Worm (Caenorhabditis elegans) whole organism, late embryonic: ENCODE data around the gene ncx-2.

Experiments used
- C38D4.7 ChIP-seq: fragments of 200-800 bp; sonication (Bioruptor generic); optimal IDR thresholded peaks from 2 replicates; lab custom pipeline; 2018; ENCODE audit warnings: mild to moderate bottlenecking, missing genetic modification characterization, moderate library complexity, missing compliant biosample characterization
- F13H6.1 ChIP-seq: sonication (generic microtip); optimal IDR thresholded peaks from 2 replicates; lab custom pipeline; 2016; ENCODE audit warnings: missing genetic modification characterization, missing compliant biosample characterization
- K02D7.2 ChIP-seq: sonication (generic microtip); optimal IDR thresholded peaks from 2 replicates; lab custom pipeline; 2017; ENCODE audit warnings: mild to moderate bottlenecking, missing genetic modification characterization, missing compliant biosample characterization
- K09A11.1 ChIP-seq: sonication (generic microtip); optimal IDR thresholded peaks from 2 replicates; lab custom pipeline; 2017; ENCODE audit warnings: antibody characterized with exemption, mild to moderate bottlenecking, missing genetic modification characterization, missing compliant biosample characterization; ENCODE audit not compliant: insufficient read depth
- T23F11.4 ChIP-seq: fragments of 200-800 bp; sonication (Bioruptor generic); optimal IDR thresholded peaks from 2 replicates; lab custom pipeline; 2018; ENCODE audit warnings: mild to moderate bottlenecking, missing genetic modification characterization, missing compliant biosample characterization
- Y22D7AL.16 ChIP-seq: sonication (generic microtip); optimal IDR thresholded peaks from 2 replicates; lab custom pipeline; 2016; ENCODE audit warnings: missing genetic modification characterization, missing compliant biosample characterization
- ama-1 ChIP-seq: fragments of 150-350 bp; optimal IDR thresholded peaks from 2 replicates; lab custom pipeline; 2014
- ceh-14 ChIP-seq: sonication (generic microtip); optimal IDR thresholded peaks from 2 replicates; lab custom pipeline; 2016; ENCODE audit warnings: missing genotype, missing genetic modification characterization, missing compliant biosample characterization
- ceh-24 ChIP-seq: sonication (generic microtip); optimal IDR thresholded peaks from 2 replicates; lab custom pipeline; 2016; ENCODE audit warnings: mild to moderate bottlenecking, missing genetic modification characterization, missing compliant biosample characterization
- ceh-30 ChIP-seq: fragments of 150-350 bp; optimal IDR thresholded peaks from 2 replicates; lab custom pipeline; 2014; ENCODE audit warnings: missing biosample characterization, missing genetic modification characterization
- ceh-34 ChIP-seq: sonication (generic microtip); optimal IDR thresholded peaks from 2 replicates; lab custom pipeline; 2016; ENCODE audit warnings: mild to moderate bottlenecking, missing genetic modification characterization, missing compliant biosample characterization
- ceh-6 ChIP-seq: fragments of 200-800 bp; sonication (Bioruptor generic); optimal IDR thresholded peaks from 2 replicates; lab custom pipeline; 2018; ENCODE audit warnings: mild to moderate bottlenecking, missing genetic modification characterization, missing compliant biosample characterization
- che-1 ChIP-seq: sonication (generic microtip); optimal IDR thresholded peaks from 2 replicates; lab custom pipeline; 2016; ENCODE audit warnings: mild to moderate bottlenecking, missing genetic modification characterization, missing compliant biosample characterization
- dve-1 ChIP-seq: sonication (generic microtip); optimal IDR thresholded peaks from 2 replicates; lab custom pipeline; 2017; ENCODE audit warnings: antibody characterized with exemption, mild to moderate bottlenecking, missing genetic modification characterization, missing compliant biosample characterization
- elt-2 ChIP-seq: sonication (generic microtip); optimal IDR thresholded peaks from 2 replicates; lab custom pipeline; 2016; ENCODE audit warnings: missing genetic modification reagents, missing genetic modification characterization, missing compliant biosample characterization
- ets-4 ChIP-seq: sonication (generic microtip); optimal IDR thresholded peaks from 2 replicates; lab custom pipeline; 2016; ENCODE audit warnings: missing genetic modification characterization, missing compliant biosample characterization
- fkh-10 ChIP-seq: fragments of 150-350 bp; optimal IDR thresholded peaks from 2 replicates; lab custom pipeline; 2014; ENCODE audit warnings: missing biosample characterization, missing genetic modification reagents, missing genetic modification characterization
- fkh-6 ChIP-seq: sonication (generic microtip); optimal IDR thresholded peaks from 2 replicates; lab custom pipeline; 2016; ENCODE audit warnings: missing genetic modification characterization, missing compliant biosample characterization
- gmeb-2 ChIP-seq: sonication (generic microtip); optimal IDR thresholded peaks from 2 replicates; lab custom pipeline; 2016; ENCODE audit warnings: missing genetic modification characterization, inconsistent platforms, missing compliant biosample characterization
- hlh-15 ChIP-seq: sonication (generic microtip); optimal IDR thresholded peaks from 2 replicates; lab custom pipeline; 2016; ENCODE audit warnings: missing genetic modification characterization, missing compliant biosample characterization
- hlh-30 ChIP-seq: sonication (generic microtip); optimal IDR thresholded peaks from 2 replicates; lab custom pipeline; 2017; ENCODE audit warnings: antibody characterized with exemption, missing genetic modification characterization, missing compliant biosample characterization; ENCODE audit not compliant: insufficient read depth
- hlh-6 ChIP-seq: sonication (generic microtip); optimal IDR thresholded peaks from 2 replicates; lab custom pipeline; 2016; ENCODE audit warnings: missing genotype, missing genetic modification characterization, missing compliant biosample characterization
- hlh-8 ChIP-seq: sonication (generic microtip); optimal IDR thresholded peaks from 2 replicates; lab custom pipeline; 2016; ENCODE audit warnings: missing genotype, missing genetic modification characterization, missing compliant biosample characterization
- nhr-232 ChIP-seq: sonication (generic microtip); optimal IDR thresholded peaks from 2 replicates; lab custom pipeline; 2016; ENCODE audit warnings: missing genetic modification characterization, missing compliant biosample characterization
- odd-2 ChIP-seq: sonication (generic microtip); optimal IDR thresholded peaks from 2 replicates; lab custom pipeline; 2017; ENCODE audit warnings: antibody characterized with exemption, mild to moderate bottlenecking, missing genetic modification characterization, missing compliant biosample characterization
- pag-3 ChIP-seq: sonication (generic microtip); optimal IDR thresholded peaks from 2 replicates; lab custom pipeline; 2016; ENCODE audit warnings: missing compliant biosample characterization, missing genetic modification characterization, borderline replicate concordance
- pat-9 ChIP-seq: fragments of 200-800 bp; sonication (Bioruptor generic); optimal IDR thresholded peaks from 2 replicates; lab custom pipeline; 2018; ENCODE audit warnings: mild to moderate bottlenecking, missing genetic modification characterization, moderate library complexity, missing compliant biosample characterization
- pax-1 ChIP-seq: fragments of 150-350 bp; optimal IDR thresholded peaks from 2 replicates; lab custom pipeline; 2014; ENCODE audit warnings: missing biosample characterization, missing genetic modification characterization
- pha-4 ChIP-seq: fragments of 150-350 bp; optimal IDR thresholded peaks from 2 replicates; lab custom pipeline; 2018; ENCODE audit warnings: missing biosample characterization, missing genetic modification reagents, missing genetic modification characterization
- pqm-1 ChIP-seq: sonication (generic microtip); optimal IDR thresholded peaks from 2 replicates; lab custom pipeline; 2016; ENCODE audit warnings: missing genetic modification characterization, missing compliant biosample characterization
- pros-1 ChIP-seq: fragments of 150-350 bp; optimal IDR thresholded peaks from 2 replicates; lab custom pipeline; 2014; ENCODE audit warnings: missing biosample characterization, missing genetic modification reagents, missing genetic modification characterization
- rnt-1 ChIP-seq: sonication (generic microtip); optimal IDR thresholded peaks from 2 replicates; lab custom pipeline; 2016; ENCODE audit warnings: missing genetic modification characterization, missing compliant biosample characterization
- sdc-2 ChIP-seq: sonication (generic microtip); optimal IDR thresholded peaks from 2 replicates; lab custom pipeline; 2016; ENCODE audit warnings: missing genotype, missing genetic modification characterization, missing compliant biosample characterization
- sox-2 ChIP-seq: fragments of 200-800 bp; sonication (Bioruptor generic); IDR thresholded peaks from 2 replicates; pipeline ENCODE4 v1.3.6; 2022; ENCODE audit warnings: missing genetic modification reagents, missing genetic modification characterization, missing compliant biosample characterization
- tbx-7 ChIP-seq: sonication (generic microtip); optimal IDR thresholded peaks from 2 replicates; lab custom pipeline; 2016; ENCODE audit warnings: missing genotype, missing genetic modification characterization, missing compliant biosample characterization
- ttx-3 ChIP-seq: sonication (generic microtip); optimal IDR thresholded peaks from 2 replicates; lab custom pipeline; 2016; ENCODE audit warnings: missing genetic modification reagents, missing genetic modification characterization, missing compliant biosample characterization
- unc-3 ChIP-seq, 2 experiments: fragments of 200-800 bp in 1 of 2; sonication (Bioruptor generic) in 1 of 2; sonication (generic microtip) in 1 of 2; conservative IDR thresholded peaks in 1 of 2; optimal IDR thresholded peaks in 1 of 2; 2 replicates each; pipeline versions ENCODE4 v1.3.6 to Lab custom; 2016 to 2022; ENCODE audit warnings: missing compliant biosample characterization in 2 of 2, missing genetic modification characterization in 2 of 2, missing genetic modification reagents in 1 of 2
- unc-86 ChIP-seq: sonication (generic microtip); optimal IDR thresholded peaks from 2 replicates; lab custom pipeline; 2016; ENCODE audit warnings: missing genetic modification characterization, missing compliant biosample characterization
- zip-5 ChIP-seq: sonication (generic microtip); optimal IDR thresholded peaks from 2 replicates; lab custom pipeline; 2016; ENCODE audit warnings: missing genetic modification characterization, missing compliant biosample characterization
- ztf-16 ChIP-seq: sonication (generic microtip); optimal IDR thresholded peaks from 2 replicates; lab custom pipeline; 2017; ENCODE audit warnings: missing genetic modification characterization, missing compliant biosample characterization

ncx-2 gene

DNA sequence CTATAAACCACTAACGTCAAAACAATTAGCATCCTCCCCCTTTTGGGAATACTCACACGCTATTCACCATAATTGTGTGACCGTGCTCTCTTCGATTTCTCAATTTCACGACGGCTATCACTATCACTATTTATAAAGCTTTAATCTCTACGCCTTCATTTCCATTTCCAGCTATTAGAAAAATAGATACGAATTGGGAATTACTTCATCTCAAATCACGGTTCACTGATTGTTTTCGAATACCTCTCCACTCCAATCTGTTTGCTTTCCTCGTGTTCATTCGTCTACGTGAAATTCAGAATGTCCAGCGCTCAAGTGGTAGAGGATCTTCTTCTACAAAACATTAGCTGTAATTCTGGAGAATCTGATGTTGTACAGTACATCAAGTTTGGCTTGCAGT lies 33.4 kb downstream of the ncx-2 start, which contains the start of gene srg-29:
Gene srg-29 (plus strand): TSS at position 301 of the 400 bp plus-strand sequence.
- no peak for TF ChIP-seq ceh-24 (tag; lab: Kevin White, UChicago)
- no peak for TF ChIP-seq pros-1 (tag; lab: Kevin White, UChicago)
- no peak for TF ChIP-seq T23F11.4 (GFP tag; lab: Kevin White, UChicago)
- no peak for TF ChIP-seq ama-1
- TF ChIP-seq ceh-30 = no peak
- TF ChIP-seq sox-2 (GFP tag; lab: Robert Waterston, UW) = no peak
- no peak for TF ChIP-seq elt-2 (tag; lab: Kevin White, UChicago)
- TF ChIP-seq zip-5 = no peak
- TF ChIP-seq ets-4 = no peak
- no peak for TF ChIP-seq pqm-1 (tag; lab: Kevin White, UChicago)

DNA sequence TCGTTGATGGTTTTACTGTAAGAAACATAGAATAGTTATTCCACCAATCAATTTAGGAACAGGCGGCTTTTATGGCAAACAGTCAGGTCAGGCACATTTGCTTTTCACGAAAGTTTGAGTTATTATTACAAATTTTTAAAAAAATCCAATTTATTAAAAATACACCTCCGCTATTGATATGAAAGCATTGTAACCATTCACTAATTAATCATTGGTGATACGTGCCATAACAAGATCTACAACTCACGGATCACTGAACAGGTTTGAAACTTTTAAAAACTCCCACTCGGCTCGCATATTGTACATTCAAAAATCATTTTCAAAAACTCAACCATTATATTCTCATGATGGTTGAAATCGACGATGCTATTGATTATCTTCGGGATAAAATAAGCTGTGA lies 36.0 kb downstream of the ncx-2 start, which contains the start of gene srg-27:
Gene srg-27 (plus strand): TSS at position 301 of the 400 bp plus-strand sequence.
- no peak for TF ChIP-seq ceh-34 (tag; lab: Kevin White, UChicago)

DNA sequence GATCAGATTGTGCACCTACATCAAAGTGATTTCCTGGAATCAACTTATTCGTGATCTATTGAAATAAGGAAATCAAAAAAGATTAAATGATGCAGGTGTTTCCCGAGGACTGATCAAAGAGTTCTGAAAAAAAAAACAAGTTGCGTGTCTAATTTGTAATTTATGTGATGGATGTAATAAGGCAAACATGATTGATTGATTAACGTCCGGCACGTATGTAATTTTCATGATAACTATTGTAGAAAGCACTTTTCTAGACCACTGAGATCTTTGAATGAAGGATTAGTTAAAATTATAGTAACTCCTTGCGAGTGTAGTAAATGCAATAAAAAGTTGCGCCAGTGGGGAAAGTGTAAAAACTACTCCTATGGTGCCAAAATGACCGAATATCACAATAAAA lies 41.9 kb downstream of the ncx-2 start, which contains the start of gene srg-25:
Gene srg-25 (minus strand): TSS at position 101 of the 400 bp plus-strand sequence.
- TF ChIP-seq che-1 (tag; lab: Kevin White, UChicago) (no peak), hlh-6 (no peak), nhr-232 (no peak), ama-1 (no peak), sdc-2 (tag; lab: Kevin White, UChicago) (no peak), fkh-6 (tag; lab: Kevin White, UChicago) (no peak), rnt-1 (no peak), pat-9 (tag; lab: Kevin White, UChicago) (no peak), gmeb-2 (tag; lab: Kevin White, UChicago) (no peak), sox-2 (GFP tag; lab: Robert Waterston, UW) (no peak), pag-3 (tag; lab: Kevin White, UChicago) (no peak)

DNA sequence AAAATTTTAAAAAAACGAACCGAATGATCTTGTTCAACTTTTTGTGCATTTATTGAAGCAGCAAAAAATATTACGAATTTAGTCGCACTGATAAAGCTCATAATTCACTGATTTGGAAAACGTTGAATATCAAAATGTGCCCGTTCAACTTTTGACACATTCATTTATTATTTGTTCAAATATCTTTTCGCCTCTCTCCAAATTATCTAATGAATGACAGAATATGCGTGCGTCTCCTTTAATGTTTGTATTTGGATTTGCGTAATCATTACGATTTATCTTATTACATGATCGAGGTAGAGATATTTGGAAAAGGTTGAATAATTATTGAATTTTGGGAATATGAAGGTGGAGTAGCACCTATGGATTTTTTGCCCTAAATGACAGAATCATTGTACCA lies 46.0 kb downstream of the ncx-2 start, which contains the start of gene T09D3.3:
Gene T09D3.3 (minus strand): TSS at position 101 of the 400 bp plus-strand sequence.
- TF ChIP-seq pros-1 (tag; lab: Kevin White, UChicago) (no peak), sox-2 (GFP tag; lab: Robert Waterston, UW) (no peak)

DNA sequence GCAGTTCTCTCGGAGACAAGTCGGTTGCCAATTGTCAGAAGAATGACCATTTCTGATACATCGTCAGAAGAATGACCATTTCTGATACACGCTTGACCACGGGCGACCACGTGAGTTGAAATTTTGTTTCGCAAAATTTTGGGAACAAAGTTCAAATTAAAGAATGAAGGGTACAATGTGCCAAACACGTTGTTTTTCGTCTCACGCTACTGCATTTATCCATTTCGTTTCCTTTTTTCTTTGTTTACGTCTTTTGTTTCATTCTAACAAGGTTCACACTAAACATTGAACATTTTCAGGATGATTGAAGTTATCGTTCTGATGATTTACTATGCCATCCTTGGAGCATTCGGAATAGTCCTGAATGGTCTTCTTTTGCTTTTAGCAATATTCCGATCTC lies 48.0 kb downstream of the ncx-2 start, which contains the start of gene srd-9:
Gene srd-9 (plus strand): TSS at position 301 of the 400 bp plus-strand sequence.
- TF ChIP-seq ama-1 (no peak), hlh-15 (tag; lab: Kevin White, UChicago) (no peak), unc-86 (no peak), zip-5 (no peak), hlh-30 (tag; lab: Kevin White, UChicago) (no peak), pha-4 (tag; lab: Kevin White, UChicago) (no peak), ceh-6 (GFP tag; lab: Kevin White, UChicago) (no peak), K09A11.1 (tag; lab: Kevin White, UChicago) (no peak), K02D7.2 (tag; lab: Kevin White, UChicago) (no peak), pax-1 (tag; lab: Kevin White, UChicago) (no peak), ttx-3 (no peak), ztf-16 (tag; lab: Kevin White, UChicago) (no peak), che-1 (tag; lab: Kevin White, UChicago) (no peak), ceh-30 (no peak), ceh-14 (no peak), dve-1 (tag; lab: Kevin White, UChicago) (no peak)

DNA sequence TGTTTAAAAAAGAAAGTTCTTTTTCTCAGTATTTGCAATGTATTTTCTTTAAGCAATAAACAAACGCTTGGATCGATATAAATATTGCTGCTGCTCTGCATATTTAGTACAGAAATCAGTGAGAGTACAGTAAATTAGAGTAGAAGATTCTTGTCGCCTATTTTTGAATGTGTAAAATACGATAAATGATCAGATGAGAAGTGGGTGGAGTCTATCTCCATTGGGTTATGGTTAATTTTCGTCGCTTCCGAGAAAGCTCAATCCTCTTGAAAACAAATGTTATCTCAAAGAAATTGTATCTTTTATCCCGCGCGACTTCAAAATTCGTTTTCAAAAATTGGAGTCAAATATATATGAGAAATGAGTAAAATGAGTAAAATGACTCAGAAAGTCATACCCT lies 55.3 kb downstream of the ncx-2 start, which contains the start of gene nhr-216:
Gene nhr-216 (minus strand): TSS at position 101 of the 400 bp plus-strand sequence.
- TF ChIP-seq ceh-6 (GFP tag; lab: Kevin White, UChicago) (no peak), ceh-14 (no peak), C38D4.7 (GFP tag; lab: Kevin White, UChicago) (no peak), F13H6.1 (no peak), tbx-7 (no peak), K09A11.1 (tag; lab: Kevin White, UChicago) (no peak), pat-9 (tag; lab: Kevin White, UChicago) (no peak), hlh-8 (tag; lab: Kevin White, UChicago) (no peak), pros-1 (tag; lab: Kevin White, UChicago) (no peak), odd-2 (tag; lab: Kevin White, UChicago) (no peak), nhr-232 (no peak), Y22D7AL.16 (tag; lab: Kevin White, UChicago) (no peak), hlh-15 (tag; lab: Kevin White, UChicago) (no peak), fkh-10 (no peak), rnt-1 (no peak), ceh-24 (tag; lab: Kevin White, UChicago) (no peak), unc-3 (GFP tag; conservative IDR thresholded peaks at IDR 0.05; lab: Robert Waterston, UW) (no peak), unc-3 (tag; optimal IDR thresholded peaks at IDR 0.05; lab: Kevin White, UChicago) (no peak), pag-3 (tag; lab: Kevin White, UChicago) (no peak)
- TF ChIP-seq, all 69 proteins: peak for 0
